Fruit fly (Drosophila melanogaster) whole organism, embryonic: ENCODE measurements around the gene CG10970.
A peak's percentile ranks its signal among the peaks of the same experiment; 100 is the strongest.

ENCODE experiments used
- Asciz ChIP-seq: fragments of 200-800 bp; sonication (Bioruptor generic); optimal IDR thresholded peaks from 2 replicates; lab custom pipeline; 2017; ENCODE audit warnings: missing biosample characterization, mild to moderate bottlenecking, missing genetic modification characterization, missing genetic modification reagents
- Blimp-1 ChIP-seq: fragments of 200-800 bp; sonication (Bioruptor generic); optimal IDR thresholded peaks from 3 replicates; lab custom pipeline; 2018; ENCODE audit warnings: missing biosample characterization, missing genetic modification characterization, mild to moderate bottlenecking, moderate library complexity, missing genetic modification reagents
- CG1233 ChIP-seq: fragments of 200-800 bp; sonication (Bioruptor generic); optimal IDR thresholded peaks from 4 replicates; lab custom pipeline; 2018; ENCODE audit warnings: missing biosample characterization, mild to moderate bottlenecking, missing genetic modification characterization
- CG12391 ChIP-seq: fragments of 200-800 bp; sonication (Bioruptor generic); optimal IDR thresholded peaks from 3 replicates; lab custom pipeline; 2018; ENCODE audit warnings: missing biosample characterization, mild to moderate bottlenecking, missing genetic modification characterization, moderate library complexity
- CG13123 ChIP-seq: fragments of 200-800 bp; sonication (Bioruptor generic); optimal IDR thresholded peaks from 2 replicates; lab custom pipeline; 2016; ENCODE audit warnings: missing biosample characterization, missing genetic modification characterization
- CG13775 ChIP-seq: fragments of 200-800 bp; sonication (Bioruptor generic); optimal IDR thresholded peaks from 3 replicates; lab custom pipeline; 2017; ENCODE audit warnings: missing biosample characterization, mild to moderate bottlenecking, missing genetic modification characterization
- CG16815 ChIP-seq: fragments of 200-800 bp; sonication (Bioruptor generic); optimal IDR thresholded peaks from 3 replicates; lab custom pipeline; 2017; ENCODE audit warnings: missing biosample characterization, mild to moderate bottlenecking, missing genetic modification characterization
- CG16863 ChIP-seq: fragments of 200-800 bp; sonication (Bioruptor generic); optimal IDR thresholded peaks from 3 replicates; lab custom pipeline; 2016; ENCODE audit warnings: missing biosample characterization, missing genetic modification characterization
- CG17385 ChIP-seq: fragments of 200-800 bp; sonication (Bioruptor generic); optimal IDR thresholded peaks from 3 replicates; lab custom pipeline; 2018; ENCODE audit warnings: missing biosample characterization, mild to moderate bottlenecking, missing genetic modification characterization
- CG17568 ChIP-seq: fragments of 200-800 bp; sonication (Bioruptor generic); optimal IDR thresholded peaks from 2 replicates; lab custom pipeline; 2018; ENCODE audit warnings: missing biosample characterization, mild to moderate bottlenecking, missing genetic modification characterization, moderate library complexity
- CG17612 ChIP-seq: fragments of 200-800 bp; sonication (Bioruptor generic); IDR thresholded peaks from 2 replicates; pipeline ENCODE4 v1.3.6; 2022; ENCODE audit warnings: missing biosample characterization, missing genetic modification characterization
- CG2875 ChIP-seq: fragments of 200-800 bp; sonication (Bioruptor generic); optimal IDR thresholded peaks from 2 replicates; lab custom pipeline; 2017; ENCODE audit warnings: missing biosample characterization, mild to moderate bottlenecking, missing genetic modification characterization, missing genetic modification reagents
- CG31441 ChIP-seq: fragments of 200-800 bp; sonication (Bioruptor generic); IDR thresholded peaks from 2 replicates; pipeline ENCODE4 v1.3.6; 2022; ENCODE audit warnings: missing biosample characterization, missing genetic modification characterization
- CG34422 ChIP-seq: fragments of 200-800 bp; sonication (Bioruptor generic); IDR thresholded peaks from 3 replicates; pipeline ENCODE4 v1.3.6; 2022; ENCODE audit warnings: missing biosample characterization, missing genetic modification characterization
- CG5180 ChIP-seq: fragments of 200-800 bp; sonication (Bioruptor generic); optimal IDR thresholded peaks from 3 replicates; lab custom pipeline; 2017; ENCODE audit warnings: missing biosample characterization, missing genetic modification characterization, mild to moderate bottlenecking, moderate library complexity, missing genetic modification reagents
- CG9727 ChIP-seq: fragments of 200-800 bp; sonication (Bioruptor generic); optimal IDR thresholded peaks from 3 replicates; lab custom pipeline; 2017; ENCODE audit warnings: missing biosample characterization, mild to moderate bottlenecking, missing genetic modification characterization
- CG9876 ChIP-seq: fragments of 200-800 bp; sonication (Bioruptor generic); optimal IDR thresholded peaks from 2 replicates; lab custom pipeline; 2016; ENCODE audit warnings: missing biosample characterization, missing genetic modification characterization
- Chrac-16 ChIP-seq: fragments of 200-800 bp; sonication (Bioruptor generic); optimal IDR thresholded peaks from 3 replicates; lab custom pipeline; 2016; ENCODE audit warnings: missing biosample characterization, missing genetic modification characterization
- CoRest ChIP-seq: fragments of 200-800 bp; sonication (Bioruptor generic); optimal IDR thresholded peaks from 3 replicates; lab custom pipeline; 2018; ENCODE audit warnings: missing biosample characterization, mild to moderate bottlenecking, missing genetic modification characterization, moderate library complexity
- Dll ChIP-seq: fragments of 200-800 bp; sonication (Bioruptor generic); IDR thresholded peaks from 4 replicates; pipeline ENCODE4 v1.3.6; 2022; ENCODE audit warnings: missing biosample characterization, missing genetic modification characterization; ENCODE audit not compliant: partially characterized antibody
- Drgx ChIP-seq: fragments of 200-800 bp; sonication (Bioruptor generic); IDR thresholded peaks from 2 replicates; pipeline ENCODE4 v1.3.6; 2022; ENCODE audit warnings: missing biosample characterization, missing genetic modification characterization
- HLHmδ ChIP-seq: fragments of 200-800 bp; sonication (Bioruptor generic); optimal IDR thresholded peaks from 2 replicates; lab custom pipeline; 2018; ENCODE audit warnings: missing biosample characterization, mild to moderate bottlenecking, missing genetic modification characterization, moderate library complexity
- Myb ChIP-seq: fragments of 200-800 bp; sonication (Bioruptor generic); optimal IDR thresholded peaks from 2 replicates; lab custom pipeline; 2016; ENCODE audit warnings: missing biosample characterization, missing genetic modification characterization
- Neu2 ChIP-seq: fragments of 200-800 bp; sonication (Bioruptor generic); optimal IDR thresholded peaks from 3 replicates; lab custom pipeline; 2016; ENCODE audit warnings: missing biosample characterization, missing genetic modification characterization, borderline replicate concordance
- Oli ChIP-seq: fragments of 200-800 bp; sonication (Bioruptor generic); optimal IDR thresholded peaks from 2 replicates; lab custom pipeline; 2018; ENCODE audit warnings: missing biosample characterization, mild to moderate bottlenecking, missing genetic modification characterization, moderate library complexity
- Optix ChIP-seq: fragments of 200-800 bp; sonication (Bioruptor generic); IDR thresholded peaks from 3 replicates; pipeline ENCODE4 v1.3.6; 2022; ENCODE audit warnings: missing biosample characterization, missing genetic modification characterization
- Spps ChIP-seq: fragments of 200-800 bp; sonication (Bioruptor generic); optimal IDR thresholded peaks from 2 replicates; lab custom pipeline; 2018; ENCODE audit warnings: missing biosample characterization, mild to moderate bottlenecking, missing genetic modification characterization
- Xrp1 ChIP-seq: fragments of 200-800 bp; sonication (Bioruptor generic); IDR thresholded peaks from 2 replicates; pipeline ENCODE4 v1.3.6; 2022; ENCODE audit warnings: missing biosample characterization, missing genetic modification characterization
- bsh ChIP-seq, 2 experiments: fragments of 200-800 bp; sonication (Bioruptor generic); optimal IDR thresholded peaks; 2 replicates each; lab custom pipeline; 2017 to 2018; ENCODE audit warnings: mild to moderate bottlenecking in 2 of 2, missing biosample characterization in 2 of 2, missing genetic modification characterization in 2 of 2, moderate library complexity in 1 of 2
- caup ChIP-seq: fragments of 200-800 bp; sonication (Bioruptor generic); optimal IDR thresholded peaks from 3 replicates; lab custom pipeline; 2017; ENCODE audit warnings: missing biosample characterization, mild to moderate bottlenecking, missing genetic modification characterization, moderate library complexity; ENCODE audit not compliant: severe bottlenecking
- dati ChIP-seq: fragments of 200-800 bp; sonication (Bioruptor generic); IDR thresholded peaks from 2 replicates; pipeline ENCODE4 v1.3.6; 2022; ENCODE audit warnings: missing biosample characterization, missing genetic modification characterization
- dmrt11E ChIP-seq: fragments of 200-800 bp; sonication (Bioruptor generic); optimal IDR thresholded peaks from 3 replicates; lab custom pipeline; 2018; ENCODE audit warnings: missing biosample characterization, mild to moderate bottlenecking, missing genetic modification characterization, moderate library complexity
- emc ChIP-seq: fragments of 200-800 bp; sonication (Bioruptor generic); optimal IDR thresholded peaks from 2 replicates; lab custom pipeline; 2016; ENCODE audit warnings: missing biosample characterization, missing genetic modification characterization
- her ChIP-seq: fragments of 200-800 bp; sonication (Bioruptor generic); optimal IDR thresholded peaks from 2 replicates; lab custom pipeline; 2016; ENCODE audit warnings: missing biosample characterization, missing genetic modification characterization
- ind ChIP-seq: fragments of 200-800 bp; sonication (Bioruptor generic); optimal IDR thresholded peaks from 3 replicates; lab custom pipeline; 2016; ENCODE audit warnings: missing biosample characterization, missing genetic modification characterization
- jing ChIP-seq: fragments of 200-800 bp; sonication (Bioruptor generic); optimal IDR thresholded peaks from 2 replicates; lab custom pipeline; 2018; ENCODE audit warnings: missing biosample characterization, mild to moderate bottlenecking, missing genetic modification characterization
- lbe ChIP-seq: fragments of 200-800 bp; sonication (Bioruptor generic); optimal IDR thresholded peaks from 2 replicates; lab custom pipeline; 2016; ENCODE audit warnings: missing biosample characterization, mild to moderate bottlenecking, missing genetic modification characterization
- nmo ChIP-seq: fragments of 200-800 bp; sonication (Bioruptor generic); optimal IDR thresholded peaks from 2 replicates; lab custom pipeline; 2018; ENCODE audit warnings: missing biosample characterization, mild to moderate bottlenecking, missing genetic modification characterization, moderate library complexity
- pb ChIP-seq: fragments of 200-800 bp; sonication (Bioruptor generic); optimal IDR thresholded peaks from 3 replicates; lab custom pipeline; 2016; ENCODE audit warnings: missing biosample characterization, missing genetic modification characterization
- pho ChIP-seq: fragments of 200-800 bp; sonication (Bioruptor generic); optimal IDR thresholded peaks from 2 replicates; lab custom pipeline; 2016; ENCODE audit warnings: missing biosample characterization, missing genetic modification characterization
- phol ChIP-seq: fragments of 200-800 bp; sonication (Bioruptor generic); optimal IDR thresholded peaks from 3 replicates; lab custom pipeline; 2018; ENCODE audit warnings: missing biosample characterization, mild to moderate bottlenecking, missing genetic modification characterization, moderate library complexity
- pita ChIP-seq: fragments of 200-800 bp; sonication (Bioruptor generic); optimal IDR thresholded peaks from 2 replicates; lab custom pipeline; 2017; ENCODE audit warnings: missing biosample characterization, mild to moderate bottlenecking, missing genetic modification characterization
- prd ChIP-seq, 3 experiments: fragments of >200 bp in 2 of 3; fragments of 200-800 bp in 1 of 3; sonication (Bioruptor generic) in 1 of 3; optimal IDR thresholded peaks in 2 of 3; IDR thresholded peaks in 1 of 3; 2 replicates in 2 of 3; 3 replicates in 1 of 3; pipeline versions ENCODE4 v1.3.6 to Lab custom; 2017 to 2022; ENCODE audit warnings: missing biosample characterization in 1 of 3, missing genetic modification characterization in 1 of 3
- pum ChIP-seq: fragments of 200-800 bp; sonication (Bioruptor generic); optimal IDR thresholded peaks from 2 replicates; lab custom pipeline; 2016; ENCODE audit warnings: missing biosample characterization, missing genetic modification characterization
- slp2 ChIP-seq: fragments of 200-800 bp; sonication (Bioruptor generic); optimal IDR thresholded peaks from 2 replicates; lab custom pipeline; 2016; ENCODE audit warnings: missing biosample characterization, missing genetic modification characterization
- sr ChIP-seq: fragments of 200-800 bp; sonication (Bioruptor generic); IDR thresholded peaks from 3 replicates; pipeline ENCODE4 v1.3.6; 2022; ENCODE audit warnings: missing biosample characterization, missing genetic modification characterization
- vfl ChIP-seq: fragments of 200-800 bp; sonication (Bioruptor generic); optimal IDR thresholded peaks from 2 replicates; lab custom pipeline; 2016; ENCODE audit warnings: missing biosample characterization, missing genetic modification characterization
- zfh1 ChIP-seq: fragments of 200-800 bp; sonication (Bioruptor generic); IDR thresholded peaks from 3 replicates; pipeline ENCODE4 v1.3.6; 2022; ENCODE audit warnings: missing biosample characterization, missing genetic modification characterization

CG10970 gene

DNA sequence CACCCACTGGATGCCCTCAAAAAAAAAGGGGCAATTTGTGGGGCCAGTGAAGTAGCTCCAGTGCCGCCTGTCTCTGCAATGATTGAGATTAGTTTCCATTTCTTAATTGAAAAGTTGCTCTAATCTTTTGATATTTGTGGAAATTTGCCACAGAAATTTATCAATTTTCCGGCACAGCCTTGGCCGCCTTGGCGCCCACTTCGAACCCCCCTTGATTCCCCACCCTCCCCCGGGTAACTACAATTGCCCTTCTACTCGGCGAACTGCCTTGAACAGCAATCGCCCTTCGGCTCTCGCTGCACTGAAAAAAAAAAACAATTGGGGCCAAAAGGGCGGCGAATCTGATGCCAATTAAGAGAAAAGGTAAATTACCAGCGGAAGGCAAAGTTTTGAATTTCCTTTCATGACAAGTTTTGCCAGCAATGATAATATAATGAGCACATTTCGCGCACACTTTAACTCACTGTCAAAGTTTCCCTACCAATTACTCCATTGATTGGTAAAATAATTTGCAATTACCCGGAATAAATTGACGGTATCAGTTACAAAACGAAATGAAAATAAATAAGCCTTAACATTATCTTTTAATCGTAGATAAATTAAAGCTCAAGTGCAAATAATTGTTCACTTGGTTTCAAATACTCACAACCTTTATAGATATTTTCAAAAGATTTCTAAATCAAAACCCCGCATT lies 48.6 kb upstream of the CG10970 start (continued):
- TF ChIP-seq dati (GFP tag; lab: Robert Waterston, UW) (no peak), pb (peak; percentile 12), Chrac-16 (GFP tag; lab: Kevin White, UChicago) (peak; percentile 28), prd (optimal IDR thresholded peaks at IDR 0.05; lab: Kevin White, UChicago) (no peak), prd (GFP tag; IDR thresholded peaks at IDR 0.05; lab: Robert Waterston, UW) (peak; percentile 41; the same call in 1 of the 3 replicates), CG17385 (GFP tag; lab: Kevin White, UChicago) (peak; percentile 39), Oli (peak; percentile 31), CG34422 (no peak), Blimp-1 (peak; percentile 15), sr (GFP tag; lab: Robert Waterston, UW) (peak; percentile 58; the same call in 2 of the 3 replicates), Spps (tag; lab: Kevin White, UChicago) (no peak), CG9727 (GFP tag; lab: Kevin White, UChicago) (peak; percentile 16), CG17568 (GFP tag; lab: Kevin White, UChicago) (no peak), Myb (GFP tag; lab: Kevin White, UChicago) (peak; percentile 6), pita (GFP tag; lab: Kevin White, UChicago) (no peak), Asciz (GFP tag; lab: Kevin White, UChicago) (peak; percentile 19), her (no peak), CoRest (tag; lab: Kevin White, UChicago) (peak; percentile 46), nmo (peak; percentile 53), Optix (GFP tag; lab: Robert Waterston, UW) (no peak), ind (GFP tag; lab: Kevin White, UChicago) (peak; percentile 31), CG31441 (GFP tag; lab: Robert Waterston, UW) (peak; percentile 35; the same call in 1 of the 2 replicates), vfl (GFP tag; lab: Kevin White, UChicago) (no peak), Dll (GFP tag; lab: Robert Waterston, UW) (no peak), caup (GFP tag; lab: Kevin White, UChicago) (peak; percentile 16), CG12391 (tag; lab: Kevin White, UChicago) (peak; percentile 28), Drgx (GFP tag; lab: Robert Waterston, UW) (no peak), HLHmδ (GFP tag; lab: Kevin White, UChicago) (no peak), CG9876 (GFP tag; lab: Kevin White, UChicago) (no peak), Xrp1 (GFP tag; lab: Robert Waterston, UW) (no peak), CG1233 (GFP tag; lab: Kevin White, UChicago) (peak; percentile 12), phol (peak; percentile 46), pum (peak; percentile 10), jing (GFP tag; lab: Kevin White, UChicago) (no peak), slp2 (peak; percentile 30), bsh (GFP tag; optimal IDR thresholded peaks at IDR 0.05; lab: Kevin White, UChicago) (peak in 1 of 2 experiments; percentile 18), CG13123 (GFP tag; lab: Kevin White, UChicago) (no peak), lbe (GFP tag; lab: Kevin White, UChicago) (no peak), CG17612 (GFP tag; lab: Robert Waterston, UW) (no peak), emc (GFP tag; lab: Kevin White, UChicago) (no peak), dmrt11E (tag; lab: Kevin White, UChicago) (no peak), CG16863 (GFP tag; lab: Kevin White, UChicago) (peak; percentile 3), zfh1 (GFP tag; lab: Robert Waterston, UW) (no peak), CG13775 (no peak), CG5180 (GFP tag; lab: Kevin White, UChicago) (peak; percentile 23), CG16815 (GFP tag; lab: Kevin White, UChicago) (peak; percentile 14), Neu2 (GFP tag; lab: Kevin White, UChicago) (no peak), pho (GFP tag; lab: Kevin White, UChicago) (no peak), CG2875 (GFP tag; lab: Kevin White, UChicago) (peak; percentile 4)
